Worm (Caenorhabditis elegans) whole organism, L3 larva: ENCODE data around the gene H03E18.2.

Experiments
- R02D3.7 ChIP-seq: fragments of 150-350 bp; optimal IDR thresholded peaks from 2 replicates; lab custom pipeline; 2014; ENCODE audit warnings: missing biosample characterization, missing genetic modification characterization
- ZK546.5 ChIP-seq: sonication (generic microtip); optimal IDR thresholded peaks from 2 replicates; lab custom pipeline; 2017; ENCODE audit warnings: missing biosample characterization, missing genetic modification characterization
- aly-2 ChIP-seq: fragments of 150-350 bp; optimal IDR thresholded peaks from 2 replicates; lab custom pipeline; 2014; ENCODE audit warnings: missing biosample characterization, missing genetic modification characterization
- ama-1 ChIP-seq: fragments of 150-350 bp; optimal IDR thresholded peaks from 2 replicates; lab custom pipeline; 2018
- ceh-16 ChIP-seq: sonication (generic microtip); optimal IDR thresholded peaks from 2 replicates; lab custom pipeline; 2017; ENCODE audit warnings: missing biosample characterization, missing genetic modification characterization
- ceh-28 ChIP-seq: fragments of 150-350 bp; optimal IDR thresholded peaks from 2 replicates; lab custom pipeline; 2014; ENCODE audit warnings: missing biosample characterization, missing genetic modification reagents, missing genetic modification characterization
- ceh-82 ChIP-seq: fragments of 150-350 bp; optimal IDR thresholded peaks from 2 replicates; lab custom pipeline; 2014; ENCODE audit warnings: missing biosample characterization, missing genetic modification characterization
- ceh-9 ChIP-seq: sonication (generic microtip); optimal IDR thresholded peaks from 2 replicates; lab custom pipeline; 2018; ENCODE audit warnings: missing biosample characterization, missing genetic modification characterization
- egl-27 ChIP-seq: sonication (generic microtip); optimal IDR thresholded peaks from 4 replicates; lab custom pipeline; 2017; ENCODE audit warnings: missing biosample characterization, missing genetic modification reagents, missing genetic modification characterization
- elt-1 ChIP-seq: fragments of 150-350 bp; optimal IDR thresholded peaks from 2 replicates; lab custom pipeline; 2014; ENCODE audit warnings: missing biosample characterization, missing genetic modification characterization
- elt-2 ChIP-seq: sonication (generic microtip); optimal IDR thresholded peaks from 2 replicates; lab custom pipeline; 2016; ENCODE audit warnings: missing genetic modification reagents, mild to moderate bottlenecking, missing genetic modification characterization, missing compliant biosample characterization
- elt-3 ChIP-seq, 3 experiments: fragments of 150-350 bp in 1 of 3; sonication (generic microtip) in 2 of 3; optimal IDR thresholded peaks; 2 replicates in 2 of 3; 4 replicates in 1 of 3; lab custom pipeline; 2014 to 2017; ENCODE audit warnings: missing biosample characterization in 3 of 3, missing genetic modification characterization in 3 of 3
- fkh-10 ChIP-seq: sonication (generic microtip); optimal IDR thresholded peaks from 2 replicates; lab custom pipeline; 2017; ENCODE audit warnings: missing biosample characterization, missing genetic modification reagents, missing genetic modification characterization
- fos-1 ChIP-seq: fragments of 150-350 bp; optimal IDR thresholded peaks from 2 replicates; lab custom pipeline; 2014; ENCODE audit warnings: missing biosample characterization, missing genetic modification characterization
- hmg-11 ChIP-seq: sonication (generic microtip); optimal IDR thresholded peaks from 2 replicates; lab custom pipeline; 2016; ENCODE audit warnings: missing genetic modification characterization, missing compliant biosample characterization
- jun-1 ChIP-seq: fragments of 150-350 bp; optimal IDR thresholded peaks from 2 replicates; lab custom pipeline; 2014; ENCODE audit warnings: missing biosample characterization, missing genetic modification reagents, missing genetic modification characterization
- lin-15B ChIP-seq: fragments of 150-350 bp; optimal IDR thresholded peaks from 2 replicates; lab custom pipeline; 2014; ENCODE audit warnings: missing biosample characterization, missing genetic modification characterization
- lin-39 ChIP-seq: fragments of 150-350 bp; optimal IDR thresholded peaks from 2 replicates; lab custom pipeline; 2018; ENCODE audit warnings: missing biosample characterization, missing genetic modification reagents, missing genetic modification characterization
- lsy-12 ChIP-seq: sonication (generic microtip); optimal IDR thresholded peaks from 2 replicates; lab custom pipeline; 2016; ENCODE audit warnings: mild to moderate bottlenecking, missing genetic modification characterization, missing compliant biosample characterization
- mdl-1 ChIP-seq: fragments of 150-350 bp; optimal IDR thresholded peaks from 2 replicates; lab custom pipeline; 2014; ENCODE audit warnings: missing biosample characterization, missing genetic modification characterization
- mml-1 ChIP-seq: fragments of 150-350 bp; sonication (generic microtip); optimal IDR thresholded peaks from 3 replicates; lab custom pipeline; 2014; ENCODE audit warnings: missing biosample characterization, missing genetic modification characterization
- nfya-1 ChIP-seq: sonication (generic microtip); optimal IDR thresholded peaks from 2 replicates; lab custom pipeline; 2017; ENCODE audit warnings: missing genetic modification characterization, mild to moderate bottlenecking, missing compliant biosample characterization, antibody characterized with exemption, moderate library complexity; ENCODE audit not compliant: insufficient read depth
- nhr-12 ChIP-seq: fragments of 150-350 bp; optimal IDR thresholded peaks from 2 replicates; lab custom pipeline; 2014; ENCODE audit warnings: missing biosample characterization, missing genetic modification characterization
- nhr-23 ChIP-seq: fragments of 150-350 bp; optimal IDR thresholded peaks from 2 replicates; lab custom pipeline; 2014; ENCODE audit warnings: missing biosample characterization, missing genetic modification reagents, missing genetic modification characterization
- nhr-25 ChIP-seq: sonication (generic microtip); optimal IDR thresholded peaks from 2 replicates; lab custom pipeline; 2017; ENCODE audit warnings: missing biosample characterization, missing genetic modification characterization
- nhr-28 ChIP-seq: fragments of 150-350 bp; optimal IDR thresholded peaks from 2 replicates; lab custom pipeline; 2014; ENCODE audit warnings: missing biosample characterization, missing genetic modification characterization
- nhr-43 ChIP-seq: sonication (generic microtip); optimal IDR thresholded peaks from 2 replicates; lab custom pipeline; 2016; ENCODE audit warnings: mild to moderate bottlenecking, missing genetic modification characterization, missing compliant biosample characterization; ENCODE audit not compliant: poor library complexity, severe bottlenecking
- nhr-67 ChIP-seq: fragments of 150-350 bp; optimal IDR thresholded peaks from 2 replicates; lab custom pipeline; 2014; ENCODE audit warnings: missing biosample characterization, missing genetic modification characterization
- nhr-76 ChIP-seq: fragments of 150-350 bp; sonication (generic microtip); optimal IDR thresholded peaks from 5 replicates; lab custom pipeline; 2014; ENCODE audit warnings: missing biosample characterization, missing genetic modification characterization
- nhr-77 ChIP-seq: fragments of 150-350 bp; optimal IDR thresholded peaks from 2 replicates; lab custom pipeline; 2014; ENCODE audit warnings: missing biosample characterization, missing genetic modification characterization
- pha-4 ChIP-seq: fragments of 150-350 bp; optimal IDR thresholded peaks from 2 replicates; lab custom pipeline; 2014; ENCODE audit warnings: missing biosample characterization, missing genetic modification reagents, missing genetic modification characterization
- skn-1 ChIP-seq: fragments of 150-350 bp; optimal IDR thresholded peaks from 2 replicates; lab custom pipeline; 2014; ENCODE audit warnings: missing biosample characterization, missing genetic modification characterization
- tbx-2 ChIP-seq: sonication (generic microtip); optimal IDR thresholded peaks from 2 replicates; lab custom pipeline; 2016; ENCODE audit warnings: mild to moderate bottlenecking, missing genetic modification characterization, missing compliant biosample characterization
- unc-39 ChIP-seq: sonication (generic microtip); optimal IDR thresholded peaks from 4 replicates; lab custom pipeline; 2017; ENCODE audit warnings: missing biosample characterization, missing genetic modification characterization
- unc-62 ChIP-seq: fragments of 150-350 bp; sonication (generic microtip); optimal IDR thresholded peaks from 4 replicates; lab custom pipeline; 2014; ENCODE audit warnings: missing biosample characterization, missing genetic modification reagents, missing genetic modification characterization
- zag-1 ChIP-seq: fragments of 150-350 bp; optimal IDR thresholded peaks from 2 replicates; lab custom pipeline; 2014; ENCODE audit warnings: missing biosample characterization, missing genetic modification characterization
- ztf-11 ChIP-seq: fragments of 150-350 bp; optimal IDR thresholded peaks from 2 replicates; lab custom pipeline; 2014; ENCODE audit warnings: missing biosample characterization, missing genetic modification characterization
- ztf-4 ChIP-seq: fragments of 150-350 bp; optimal IDR thresholded peaks from 2 replicates; lab custom pipeline; 2014; ENCODE audit warnings: missing biosample characterization, missing genetic modification characterization

Gene H03E18.2

ce11 chrX:8477048-8477806 lies 43.1 kb downstream of the H03E18.2 start (continued):
- TF ChIP-seq ztf-11 (tag; lab: Kevin White, UChicago) (no peak), skn-1 (tag; lab: Kevin White, UChicago) (no peak), nhr-76 (tag; lab: Kevin White, UChicago) (peak; percentile 46), aly-2 (tag; lab: Kevin White, UChicago) (no peak), nhr-28 (tag; lab: Kevin White, UChicago) (no peak), ztf-4 (tag; lab: Kevin White, UChicago) (peak; percentile 59), nhr-12 (tag; lab: Kevin White, UChicago) (no peak), jun-1 (peak; percentile 59), fkh-10 (no peak), elt-1 (tag; lab: Kevin White, UChicago) (peak; percentile 47), elt-2 (tag; lab: Kevin White, UChicago) (peak; percentile 74), tbx-2 (peak; percentile 88), mml-1 (tag; lab: Kevin White, UChicago) (no peak), zag-1 (tag; lab: Kevin White, UChicago) (no peak), R02D3.7 (peak; percentile 24), ZK546.5 (tag; lab: Kevin White, UChicago) (no peak), lin-39 (no peak), nhr-25 (tag; lab: Kevin White, UChicago) (peak; percentile 99), lsy-12 (tag; lab: Kevin White, UChicago) (peak; percentile 81), nhr-77 (tag; lab: Kevin White, UChicago) (no peak)

ce11 chrX:8476308-8476707 lies 44.0 kb downstream of the H03E18.2 start:
- TF ChIP-seq fkh-10: peak; percentile 73
- TF ChIP-seq unc-62: peak; percentile 1
- TF ChIP-seq mdl-1 (tag; lab: Kevin White, UChicago): peak; percentile 50
- peak; percentile 25 for TF ChIP-seq hmg-11
- TF ChIP-seq ceh-28 (tag; lab: Kevin White, UChicago): no peak
- no peak for TF ChIP-seq nhr-28 (tag; lab: Kevin White, UChicago)
- no peak for TF ChIP-seq aly-2 (tag; lab: Kevin White, UChicago)
- TF ChIP-seq lin-39: peak; percentile 34

- TF ChIP-seq nhr-28 (tag; lab: Kevin White, UChicago) (no peak), lin-15B (tag; lab: Kevin White, UChicago) (no peak), ceh-16 (no peak), elt-2 (tag; lab: Kevin White, UChicago) (no peak), unc-39 (tag; lab: Kevin White, UChicago) (no peak), nhr-12 (tag; lab: Kevin White, UChicago) (no peak), nhr-25 (tag; lab: Kevin White, UChicago) (peak; percentile 16)
- TF ChIP-seq, all 47 proteins: peak for 1
These were observed 44.5 kb downstream of the H03E18.2 start, which contains the start of gene nhr-14 for ce11 chrX:8475759-8476228. TSS of gene nhr-14 (minus strand) at chrX:8476178.

ce11 chrX:8475142-8475541 lies 45.2 kb downstream of the H03E18.2 start:
- TF ChIP-seq nhr-76 (tag; lab: Kevin White, UChicago): peak; percentile 80
- peak; percentile 91 for TF ChIP-seq nhr-25 (tag; lab: Kevin White, UChicago)
- no peak for TF ChIP-seq ceh-82 (tag; lab: Kevin White, UChicago)
- TF ChIP-seq nhr-77 (tag; lab: Kevin White, UChicago): peak; percentile 15
- TF ChIP-seq lsy-12 (tag; lab: Kevin White, UChicago): peak; percentile 45
- TF ChIP-seq nhr-23 (tag; lab: Kevin White, UChicago): peak; percentile 99
- peak; percentile 61 for TF ChIP-seq R02D3.7
- peak; percentile 29 for TF ChIP-seq ztf-4 (tag; lab: Kevin White, UChicago)
- TF ChIP-seq mdl-1 (tag; lab: Kevin White, UChicago): peak; percentile 51
- peak; percentile 9 for TF ChIP-seq jun-1
- TF ChIP-seq fos-1: no peak
- TF ChIP-seq nhr-43 (tag; lab: Kevin White, UChicago): peak; percentile 99
- no peak for TF ChIP-seq elt-2 (tag; lab: Kevin White, UChicago)
- no peak for TF ChIP-seq unc-39 (tag; lab: Kevin White, UChicago)
- no peak for TF ChIP-seq lin-39
- TF ChIP-seq mml-1 (tag; lab: Kevin White, UChicago): no peak
- TF ChIP-seq fkh-10: no peak
- peak; percentile 71 for TF ChIP-seq ceh-28 (tag; lab: Kevin White, UChicago)
- no peak for TF ChIP-seq ZK546.5 (tag; lab: Kevin White, UChicago)
- TF ChIP-seq pha-4 (tag; lab: Kevin White, UChicago): no peak
- TF ChIP-seq nfya-1 (tag; lab: Kevin White, UChicago): peak; percentile 46
- TF ChIP-seq egl-27: peak; percentile 54
- no peak for TF ChIP-seq nhr-67 (tag; lab: Kevin White, UChicago)
- TF ChIP-seq lin-15B (tag; lab: Kevin White, UChicago): no peak
- no peak for TF ChIP-seq zag-1 (tag; lab: Kevin White, UChicago)
- TF ChIP-seq ceh-9 (tag; lab: Kevin White, UChicago): no peak
- TF ChIP-seq ama-1: peak; percentile 20
- TF ChIP-seq tbx-2: peak; percentile 69
- no peak for TF ChIP-seq nhr-12 (tag; lab: Kevin White, UChicago)
- peak; percentile 35 for TF ChIP-seq nhr-28 (tag; lab: Kevin White, UChicago)
- peak; percentile 68 for TF ChIP-seq unc-62
- TF ChIP-seq elt-3 (tag; optimal IDR thresholded peaks at IDR 0.05; lab: Kevin White, UChicago): peak in 2 of 3 experiments; percentile 81 to 83
